Worm (Caenorhabditis elegans): ENCODE data around the gene F19B10.3.

Gene F19B10.3

ce11 chrII:3664470-3664869, at the start of gene F19B10.3:
F19B10.3 (plus strand) TSS chrII:3664770.
- no peak for TF ChIP-seq him-1 (tag; optimal IDR thresholded peaks at IDR 0.05)

- TF ChIP-seq dao-5 (tag; optimal IDR thresholded peaks at IDR 0.05) (no peak), him-1 (tag; optimal IDR thresholded peaks at IDR 0.05) (no peak), W03F9.2 (tag; optimal IDR thresholded peaks at IDR 0.05) (no peak)
Observed at ce11 chrII:3616615-3617014, 48.0 kb upstream of the F19B10.3 start.

- TF ChIP-seq him-1 (tag; optimal IDR thresholded peaks at IDR 0.05) = no peak
- TF ChIP-seq W03F9.2 (tag; optimal IDR thresholded peaks at IDR 0.05) = no peak
- TF ChIP-seq dao-5 (tag; optimal IDR thresholded peaks at IDR 0.05) = no peak
Observed at ce11 chrII:3617512-3617911, 47.1 kb upstream of the F19B10.3 start, which contains the start of gene F40E12.1. F40E12.1 (plus strand) TSS chrII:3617812.

- no peak for TF ChIP-seq W03F9.2 (tag; optimal IDR thresholded peaks at IDR 0.05)
- TF ChIP-seq him-1 (tag; optimal IDR thresholded peaks at IDR 0.05) = no peak
- no peak for TF ChIP-seq dao-5 (tag; optimal IDR thresholded peaks at IDR 0.05)
Observed at ce11 chrII:3620862-3621261, 43.7 kb upstream of the F19B10.3 start.

ce11 chrII:3622014-3622413, 42.6 kb upstream of the F19B10.3 start, which contains the start of gene M151.7:
M151.7 (plus strand) TSS chrII:3622314.
- no peak for TF ChIP-seq W03F9.2 (tag; optimal IDR thresholded peaks at IDR 0.05)
- no peak for TF ChIP-seq him-1 (tag; optimal IDR thresholded peaks at IDR 0.05)
- TF ChIP-seq dao-5 (tag; optimal IDR thresholded peaks at IDR 0.05) = no peak

DNA sequence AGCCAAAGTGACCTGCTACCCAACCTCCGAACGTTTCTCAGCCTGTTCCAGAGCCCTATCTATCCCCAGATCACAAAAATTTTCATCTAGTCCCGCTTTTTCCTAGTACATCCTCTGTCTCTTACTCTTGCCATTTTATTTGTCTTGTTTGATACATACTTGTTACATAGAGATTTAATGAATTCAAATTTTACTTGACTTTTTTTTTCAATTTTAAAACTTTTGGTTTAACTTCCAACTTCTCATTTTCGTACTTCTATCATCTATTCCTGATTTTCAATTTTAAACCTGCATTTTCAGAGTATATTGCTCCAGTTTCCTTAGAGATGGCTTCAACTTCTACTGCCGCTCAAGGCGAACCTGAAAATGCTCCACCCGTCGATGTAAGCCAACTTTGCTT, 37.7 kb upstream of the F19B10.3 start, which contains the start of gene M151.3:
M151.3 (plus strand) TSS at position 301 of the 400 bp plus-strand sequence.
- TF ChIP-seq W03F9.2 (tag; optimal IDR thresholded peaks at IDR 0.05) (no peak), dao-5 (tag; optimal IDR thresholded peaks at IDR 0.05) (no peak), him-1 (tag; optimal IDR thresholded peaks at IDR 0.05) (no peak)

DNA sequence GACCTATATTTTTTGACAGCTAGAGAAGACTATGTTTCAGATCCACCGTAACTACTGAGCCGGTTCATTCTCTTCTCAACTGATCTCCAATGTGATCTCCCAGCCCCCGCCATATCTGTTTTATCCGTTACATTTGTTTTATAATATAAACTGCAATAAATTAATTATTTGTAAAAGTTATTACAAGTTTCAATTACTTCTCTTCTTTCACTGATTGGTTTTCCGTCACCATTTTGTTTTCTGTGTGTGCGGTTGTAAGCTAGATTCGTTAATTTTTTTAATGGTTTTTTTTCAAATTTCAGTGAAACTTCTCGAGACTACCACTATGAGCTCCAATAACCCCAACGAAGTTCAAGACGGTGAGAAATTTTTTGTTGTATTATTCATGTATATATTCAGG, 33.8 kb upstream of the F19B10.3 start, which contains the start of gene M151.2:
M151.2 (plus strand) TSS at position 301 of the 400 bp plus-strand sequence.
- no peak for TF ChIP-seq him-1 (tag; optimal IDR thresholded peaks at IDR 0.05)
- TF ChIP-seq W03F9.2 (tag; optimal IDR thresholded peaks at IDR 0.05) = no peak
- no peak for TF ChIP-seq dao-5 (tag; optimal IDR thresholded peaks at IDR 0.05)

DNA sequence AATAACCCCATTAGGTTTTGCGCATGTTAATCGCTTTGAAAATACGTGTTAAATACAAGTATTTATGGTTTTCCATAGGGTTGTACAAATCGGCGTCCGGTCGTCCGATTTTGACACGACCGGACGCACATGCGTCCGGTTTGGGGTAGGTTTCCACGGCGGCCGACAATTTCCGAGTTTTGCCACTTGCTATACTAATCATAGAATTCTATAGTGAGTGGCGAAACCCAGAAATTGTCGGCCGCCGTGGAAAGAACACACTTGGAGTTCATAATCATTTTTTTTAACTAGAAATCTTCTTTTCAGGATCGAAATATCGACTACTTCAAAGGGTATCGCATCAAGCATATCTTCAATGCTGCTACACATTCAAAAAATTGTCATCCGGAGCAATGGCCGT, 29.8 kb upstream of the F19B10.3 start:
- TF ChIP-seq him-1 (tag; optimal IDR thresholded peaks at IDR 0.05) (no peak), dao-5 (tag; optimal IDR thresholded peaks at IDR 0.05) (no peak), W03F9.2 (tag; optimal IDR thresholded peaks at IDR 0.05) (no peak)

ce11 chrII:3639238-3639637, 25.3 kb upstream of the F19B10.3 start, which contains the start of gene fbxb-31:
fbxb-31 (minus strand) TSS chrII:3639338.
- TF ChIP-seq dao-5 (tag; optimal IDR thresholded peaks at IDR 0.05) (no peak), him-1 (tag; optimal IDR thresholded peaks at IDR 0.05) (no peak), W03F9.2 (tag; optimal IDR thresholded peaks at IDR 0.05) (no peak)

DNA sequence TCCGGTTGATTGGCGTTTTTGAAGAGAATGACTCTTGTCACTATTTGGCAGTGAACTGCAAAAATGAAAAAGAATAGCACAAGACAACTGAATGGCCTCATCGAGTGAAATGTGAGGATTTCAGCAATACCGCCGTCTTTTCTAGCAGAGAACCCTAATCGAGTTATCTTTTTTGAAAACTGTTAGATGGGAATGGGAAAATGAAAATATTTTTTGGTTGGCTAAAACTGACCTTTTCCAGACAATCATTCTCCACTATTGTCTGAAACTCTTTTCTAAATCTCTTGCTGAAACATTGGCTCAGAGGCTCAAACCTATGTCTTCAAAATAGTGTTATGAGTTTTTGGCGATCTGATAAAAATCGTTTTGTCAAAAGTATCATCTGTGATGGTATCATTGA, 24.4 kb upstream of the F19B10.3 start, which contains the start of gene M151.10:
M151.10 (minus strand) TSS at position 101 of the 400 bp plus-strand sequence.
- no peak for TF ChIP-seq W03F9.2 (tag; optimal IDR thresholded peaks at IDR 0.05)
- no peak for TF ChIP-seq dao-5 (tag; optimal IDR thresholded peaks at IDR 0.05)
- no peak for TF ChIP-seq him-1 (tag; optimal IDR thresholded peaks at IDR 0.05)

- TF ChIP-seq dao-5 (tag; optimal IDR thresholded peaks at IDR 0.05) (no peak), W03F9.2 (tag; optimal IDR thresholded peaks at IDR 0.05) (no peak), him-1 (tag; optimal IDR thresholded peaks at IDR 0.05) (no peak)
Observed at ce11 chrII:3641197-3641596, 23.4 kb upstream of the F19B10.3 start, which contains the start of gene M151.1. M151.1 (plus strand) TSS chrII:3641497.

- TF ChIP-seq him-1 (tag; optimal IDR thresholded peaks at IDR 0.05) = no peak
- TF ChIP-seq W03F9.2 (tag; optimal IDR thresholded peaks at IDR 0.05) = no peak
- no peak for TF ChIP-seq dao-5 (tag; optimal IDR thresholded peaks at IDR 0.05)
Observed at ce11 chrII:3647111-3647510, 17.5 kb upstream of the F19B10.3 start, which contains the start of gene fbxb-33. fbxb-33 (plus strand) TSS chrII:3647411.

- TF ChIP-seq him-1 (tag; optimal IDR thresholded peaks at IDR 0.05) (no peak), dao-5 (tag; optimal IDR thresholded peaks at IDR 0.05) (no peak), W03F9.2 (tag; optimal IDR thresholded peaks at IDR 0.05) (no peak)
Observed at ce11 chrII:3655378-3655777, 9.2 kb upstream of the F19B10.3 start, which contains the start of gene F19B10.5. F19B10.5 (plus strand) TSS chrII:3655678.

DNA sequence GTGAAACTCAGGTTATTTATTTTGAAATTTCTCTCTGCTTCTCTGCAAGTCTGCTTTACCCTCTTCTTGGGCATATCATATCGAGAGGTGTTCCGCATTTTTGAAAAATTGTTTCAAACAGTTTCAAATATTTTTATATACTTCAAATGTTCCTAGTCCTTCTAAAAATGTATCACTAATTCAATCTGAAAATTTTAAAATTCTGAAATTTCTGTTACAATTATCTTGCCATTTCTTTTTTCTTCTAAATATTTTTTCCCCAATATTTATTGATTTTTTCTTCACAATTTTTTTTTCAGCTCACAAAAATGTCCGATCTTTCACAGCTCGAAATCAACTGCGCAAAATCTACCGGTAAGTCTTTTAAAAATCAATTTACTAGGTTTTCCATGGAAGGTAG, 4.8 kb upstream of the F19B10.3 start, which contains the start of gene F19B10.4:
F19B10.4 (plus strand) TSS at position 301 of the 400 bp plus-strand sequence.
- no peak for TF ChIP-seq dao-5 (tag; optimal IDR thresholded peaks at IDR 0.05)
- TF ChIP-seq W03F9.2 (tag; optimal IDR thresholded peaks at IDR 0.05) = no peak
- no peak for TF ChIP-seq him-1 (tag; optimal IDR thresholded peaks at IDR 0.05)

DNA sequence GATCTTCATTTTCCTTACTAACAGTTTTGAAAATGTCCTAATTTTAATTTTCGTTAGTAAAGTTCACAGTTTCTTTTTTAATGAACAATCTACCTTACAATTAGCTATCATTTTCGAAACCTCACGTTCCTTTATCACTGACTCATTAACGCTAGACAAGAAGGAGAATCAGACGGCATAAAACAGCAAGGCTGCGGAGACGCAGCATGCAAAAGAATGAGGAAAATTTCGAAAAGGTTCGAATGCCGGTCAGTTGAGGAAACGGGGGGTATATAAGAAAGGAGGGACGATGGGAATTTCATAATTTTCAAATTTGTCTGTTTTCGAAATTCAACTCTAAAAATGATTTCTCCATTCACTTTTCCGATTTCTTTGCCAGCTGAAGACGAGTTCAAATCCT, 2.6 kb upstream of the F19B10.3 start, which contains the start of gene F19B10.13:
F19B10.13 (plus strand) TSS at position 343 of the 400 bp plus-strand sequence.
- TF ChIP-seq W03F9.2 (tag; optimal IDR thresholded peaks at IDR 0.05) = no peak
- TF ChIP-seq him-1 (tag; optimal IDR thresholded peaks at IDR 0.05) = no peak
- TF ChIP-seq dao-5 (tag; optimal IDR thresholded peaks at IDR 0.05) = no peak
